Worm (Caenorhabditis elegans) whole organism, mixed stage, embryonic: ENCODE results near the gene lat-1.

Experiments
- M03D4.4 ChIP-seq: sonication (generic microtip); optimal IDR thresholded peaks from 2 replicates; lab custom pipeline; 2017; ENCODE audit warnings: mild to moderate bottlenecking, missing genetic modification characterization, missing compliant biosample characterization
- bed-3 ChIP-seq: fragments of 200-800 bp; sonication (Bioruptor generic); optimal IDR thresholded peaks from 3 replicates; lab custom pipeline; 2018; ENCODE audit warnings: mild to moderate bottlenecking, missing genetic modification characterization, moderate library complexity, missing compliant biosample characterization
- blmp-1 ChIP-seq: fragments of 150-350 bp; optimal IDR thresholded peaks from 2 replicates; lab custom pipeline; 2014; ENCODE audit warnings: missing biosample characterization, missing genetic modification characterization
- ceh-39 ChIP-seq: fragments of 150-350 bp; optimal IDR thresholded peaks from 2 replicates; lab custom pipeline; 2014; ENCODE audit warnings: missing biosample characterization, missing genetic modification characterization
- ceh-43 ChIP-seq: fragments of 200-800 bp; sonication (Bioruptor generic); optimal IDR thresholded peaks from 2 replicates; lab custom pipeline; 2018; ENCODE audit warnings: mild to moderate bottlenecking, missing genetic modification characterization, moderate library complexity, missing compliant biosample characterization
- ceh-83 ChIP-seq: fragments of 200-800 bp; sonication (Bioruptor generic); optimal IDR thresholded peaks from 2 replicates; lab custom pipeline; 2018; ENCODE audit warnings: mild to moderate bottlenecking, missing genetic modification characterization, missing compliant biosample characterization
- ces-1 ChIP-seq: fragments of 150-350 bp; optimal IDR thresholded peaks from 2 replicates; lab custom pipeline; 2014; ENCODE audit warnings: missing biosample characterization, missing genetic modification reagents, missing genetic modification characterization
- cnd-1 ChIP-seq: fragments of 200-800 bp; sonication (Bioruptor generic); optimal IDR thresholded peaks from 2 replicates; lab custom pipeline; 2018; ENCODE audit warnings: mild to moderate bottlenecking, missing genetic modification characterization, missing compliant biosample characterization
- drap-1 ChIP-seq: fragments of 200-800 bp; sonication (Bioruptor generic); optimal IDR thresholded peaks from 3 replicates; lab custom pipeline; 2018; ENCODE audit warnings: mild to moderate bottlenecking, missing genetic modification characterization, missing compliant biosample characterization
- elt-1 ChIP-seq: sonication (generic microtip); optimal IDR thresholded peaks from 2 replicates; lab custom pipeline; 2017; ENCODE audit warnings: missing genetic modification characterization, mild to moderate bottlenecking, missing compliant biosample characterization, antibody characterized with exemption, moderate library complexity, borderline replicate concordance; ENCODE audit not compliant: insufficient read depth
- elt-3 ChIP-seq: fragments of 150-350 bp; optimal IDR thresholded peaks from 2 replicates; lab custom pipeline; 2014; ENCODE audit warnings: missing biosample characterization, missing genetic modification characterization
- flh-1 ChIP-seq: fragments of 200-800 bp; sonication (Bioruptor generic); optimal IDR thresholded peaks from 2 replicates; lab custom pipeline; 2018; ENCODE audit warnings: mild to moderate bottlenecking, missing genetic modification characterization, moderate library complexity, missing compliant biosample characterization
- ham-2 ChIP-seq: fragments of 200-800 bp; sonication (Bioruptor generic); optimal IDR thresholded peaks from 2 replicates; lab custom pipeline; 2018; ENCODE audit warnings: mild to moderate bottlenecking, missing genetic modification characterization, missing compliant biosample characterization
- hlh-1 ChIP-seq: fragments of 150-350 bp; optimal IDR thresholded peaks from 2 replicates; lab custom pipeline; 2014; ENCODE audit warnings: missing biosample characterization, missing genetic modification reagents, missing genetic modification characterization
- lin-13 ChIP-seq: fragments of 150-350 bp; optimal IDR thresholded peaks from 2 replicates; lab custom pipeline; 2014; ENCODE audit warnings: missing biosample characterization, missing genetic modification characterization
- lsy-2 ChIP-seq: fragments of 150-350 bp; optimal IDR thresholded peaks from 2 replicates; lab custom pipeline; 2014; ENCODE audit warnings: missing biosample characterization, missing genetic modification characterization
- mab-5 ChIP-seq: fragments of 150-350 bp; optimal IDR thresholded peaks from 2 replicates; lab custom pipeline; 2014; ENCODE audit warnings: missing biosample characterization, missing genetic modification characterization
- mep-1 ChIP-seq: fragments of 150-350 bp; optimal IDR thresholded peaks from 2 replicates; lab custom pipeline; 2017; ENCODE audit warnings: missing biosample characterization, missing genetic modification reagents, missing genetic modification characterization, inconsistent platforms
- mls-2 ChIP-seq: sonication (generic microtip); optimal IDR thresholded peaks from 2 replicates; lab custom pipeline; 2016; ENCODE audit warnings: mild to moderate bottlenecking, missing genetic modification characterization, moderate library complexity, missing compliant biosample characterization
- nhr-2 ChIP-seq: fragments of 150-350 bp; optimal IDR thresholded peaks from 2 replicates; lab custom pipeline; 2014; ENCODE audit warnings: missing biosample characterization, missing genetic modification characterization
- nhr-237 ChIP-seq: fragments of 150-350 bp; optimal IDR thresholded peaks from 2 replicates; lab custom pipeline; 2014; ENCODE audit warnings: missing biosample characterization, missing genetic modification characterization
- nhr-28 ChIP-seq: fragments of 150-350 bp; optimal IDR thresholded peaks from 2 replicates; lab custom pipeline; 2014; ENCODE audit warnings: missing biosample characterization, missing genetic modification characterization
- nhr-76 ChIP-seq: sonication (generic microtip); optimal IDR thresholded peaks from 2 replicates; lab custom pipeline; 2017; ENCODE audit warnings: missing biosample characterization, missing genetic modification characterization
- pha-4 ChIP-seq: fragments of 150-350 bp; optimal IDR thresholded peaks from 2 replicates; lab custom pipeline; 2018; ENCODE audit warnings: missing biosample characterization, missing genetic modification reagents, missing genetic modification characterization
- sem-2 ChIP-seq: fragments of 200-800 bp; sonication (Bioruptor generic); optimal IDR thresholded peaks from 2 replicates; lab custom pipeline; 2018; ENCODE audit warnings: mild to moderate bottlenecking, missing genetic modification characterization, missing compliant biosample characterization
- sptf-1 ChIP-seq: sonication (generic microtip); optimal IDR thresholded peaks from 2 replicates; lab custom pipeline; 2017; ENCODE audit warnings: mild to moderate bottlenecking, missing genetic modification characterization, moderate library complexity, missing compliant biosample characterization
- tbx-8 ChIP-seq: fragments of 200-800 bp; sonication (Bioruptor generic); optimal IDR thresholded peaks from 2 replicates; lab custom pipeline; 2018; ENCODE audit warnings: mild to moderate bottlenecking, missing genetic modification characterization, moderate library complexity, missing compliant biosample characterization
- unc-120 ChIP-seq: sonication (generic microtip); optimal IDR thresholded peaks from 2 replicates; lab custom pipeline; 2017; ENCODE audit warnings: missing genetic modification characterization, missing compliant biosample characterization; ENCODE audit not compliant: poor library complexity, severe bottlenecking
- unc-39 ChIP-seq: fragments of 150-350 bp; optimal IDR thresholded peaks from 2 replicates; lab custom pipeline; 2014; ENCODE audit warnings: missing biosample characterization, missing genetic modification characterization
- unc-62 ChIP-seq: fragments of 150-350 bp; optimal IDR thresholded peaks from 2 replicates; lab custom pipeline; 2014; ENCODE audit warnings: missing biosample characterization, missing genetic modification reagents, missing genetic modification characterization
- zip-8 ChIP-seq: fragments of 150-350 bp; optimal IDR thresholded peaks from 2 replicates; lab custom pipeline; 2014; ENCODE audit warnings: missing biosample characterization, missing genetic modification characterization
- ztf-11 ChIP-seq: fragments of 150-350 bp; optimal IDR thresholded peaks from 2 replicates; lab custom pipeline; 2014; ENCODE audit warnings: missing biosample characterization, missing genetic modification characterization

The lat-1 gene

DNA sequence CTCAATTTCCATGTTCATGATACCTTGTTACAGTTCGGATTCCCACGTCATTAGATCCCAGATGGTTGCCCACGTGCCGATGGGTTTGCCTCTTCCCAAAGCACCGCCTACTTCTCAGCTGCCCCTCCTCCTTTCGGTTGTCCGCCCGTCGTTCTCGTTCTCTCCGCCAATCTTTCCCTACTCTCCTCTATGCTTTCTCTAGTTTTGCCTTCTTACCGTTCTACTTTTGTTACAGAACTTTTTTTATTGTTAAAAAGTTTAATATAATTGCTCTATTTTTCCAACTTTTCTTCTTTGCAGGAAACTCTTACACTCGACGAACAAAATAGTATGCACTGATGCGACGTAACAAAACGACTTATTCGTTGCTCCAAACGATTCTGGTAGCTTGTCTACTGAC, at the start of gene lat-1:
TSS of gene lat-1 (plus strand) at position 301 of the 400 bp plus-strand sequence.
- TF ChIP-seq unc-62 (GFP tag; lab: Kevin White, UChicago): no peak
- TF ChIP-seq hlh-1: no peak
- TF ChIP-seq ceh-39 (tag; lab: Kevin White, UChicago): no peak
- TF ChIP-seq mls-2: no peak
- no peak for TF ChIP-seq zip-8
- TF ChIP-seq nhr-237 (tag; lab: Kevin White, UChicago): no peak
- no peak for TF ChIP-seq unc-39 (tag; lab: Kevin White, UChicago)
- TF ChIP-seq sem-2 (GFP tag; lab: Kevin White, UChicago): no peak
- no peak for TF ChIP-seq mab-5 (tag; lab: Kevin White, UChicago)
- TF ChIP-seq bed-3: no peak
- no peak for TF ChIP-seq lsy-2 (tag; lab: Kevin White, UChicago)
- no peak for TF ChIP-seq pha-4
- no peak for TF ChIP-seq sptf-1
- no peak for TF ChIP-seq nhr-2 (tag; lab: Kevin White, UChicago)
- TF ChIP-seq unc-120 (tag; lab: Kevin White, UChicago): no peak
- no peak for TF ChIP-seq flh-1
- no peak for TF ChIP-seq M03D4.4 (tag; lab: Kevin White, UChicago)
- no peak for TF ChIP-seq drap-1 (GFP tag; lab: Kevin White, UChicago)
- no peak for TF ChIP-seq tbx-8 (GFP tag; lab: Kevin White, UChicago)
- no peak for TF ChIP-seq nhr-28 (tag; lab: Kevin White, UChicago)

ce11 chrII:8848984-8849383, 47.7 kb upstream of the lat-1 start:
- no peak for TF ChIP-seq ceh-83 (GFP tag; lab: Kevin White, UChicago)
- TF ChIP-seq unc-39 (tag; lab: Kevin White, UChicago): no peak
- no peak for TF ChIP-seq nhr-28 (tag; lab: Kevin White, UChicago)
- TF ChIP-seq flh-1: no peak
- TF ChIP-seq ceh-43: no peak
- no peak for TF ChIP-seq ces-1 (GFP tag; lab: Kevin White, UChicago)
- no peak for TF ChIP-seq sptf-1
- TF ChIP-seq elt-1 (tag; lab: Kevin White, UChicago): no peak
- TF ChIP-seq sem-2 (GFP tag; lab: Kevin White, UChicago): no peak
- no peak for TF ChIP-seq unc-120 (tag; lab: Kevin White, UChicago)
- no peak for TF ChIP-seq cnd-1
- no peak for TF ChIP-seq pha-4
- TF ChIP-seq tbx-8 (GFP tag; lab: Kevin White, UChicago): no peak
- no peak for TF ChIP-seq mab-5 (tag; lab: Kevin White, UChicago)
- TF ChIP-seq nhr-237 (tag; lab: Kevin White, UChicago): no peak
- no peak for TF ChIP-seq unc-62 (GFP tag; lab: Kevin White, UChicago)
- no peak for TF ChIP-seq nhr-2 (tag; lab: Kevin White, UChicago)
- TF ChIP-seq nhr-76 (tag; lab: Kevin White, UChicago): no peak

- TF ChIP-seq blmp-1 (tag; lab: Kevin White, UChicago): peak; percentile 44
- no peak for TF ChIP-seq ces-1 (GFP tag; lab: Kevin White, UChicago)
- TF ChIP-seq, all 35 proteins: peak for 1
Observed at ce11 chrII:8851996-8852587, 44.5 kb upstream of the lat-1 start, which contains the start of gene oac-46. Gene oac-46, minus strand, starts transcription at chrII:8852096.

ce11 chrII:8853238-8853637, 43.4 kb upstream of the lat-1 start:
- TF ChIP-seq cnd-1: no peak
- TF ChIP-seq zip-8: no peak
- TF ChIP-seq sem-2 (GFP tag; lab: Kevin White, UChicago): no peak
- TF ChIP-seq elt-3 (tag; lab: Kevin White, UChicago): no peak
- no peak for TF ChIP-seq unc-120 (tag; lab: Kevin White, UChicago)
- TF ChIP-seq ceh-83 (GFP tag; lab: Kevin White, UChicago): no peak
- no peak for TF ChIP-seq nhr-28 (tag; lab: Kevin White, UChicago)
- TF ChIP-seq mab-5 (tag; lab: Kevin White, UChicago): no peak
- TF ChIP-seq ham-2 (GFP tag; lab: Kevin White, UChicago): no peak
- no peak for TF ChIP-seq mep-1 (tag; lab: Kevin White, UChicago)
- no peak for TF ChIP-seq lin-13 (tag; lab: Kevin White, UChicago)
- no peak for TF ChIP-seq unc-39 (tag; lab: Kevin White, UChicago)
- no peak for TF ChIP-seq ztf-11
- no peak for TF ChIP-seq bed-3
- TF ChIP-seq unc-62 (GFP tag; lab: Kevin White, UChicago): no peak
- TF ChIP-seq nhr-76 (tag; lab: Kevin White, UChicago): no peak
- TF ChIP-seq mls-2: no peak
- TF ChIP-seq ces-1 (GFP tag; lab: Kevin White, UChicago): no peak
- no peak for TF ChIP-seq sptf-1
